Worm (Caenorhabditis elegans): ENCODE data around the gene sre-19.
A peak's percentile ranks its signal among the peaks of the same experiment; 100 is the strongest.

The sre-19 gene

ce11 chrIV:12268272-12269045 lies 29.7 kb upstream of the sre-19 start, which contains the start of the genes ppm-1.H and rpl-34 (continued):
- TF ChIP-seq lin-13 (GFP tag; optimal IDR thresholded peaks at IDR 0.05) (no peak), D1046.2 (GFP tag; IDR thresholded peaks at IDR 0.05) (peak; percentile 94), aha-1 (tag) (no peak), ces-1 (GFP tag; optimal IDR thresholded peaks at IDR 0.05) (no peak), F37D6.2 (tag; optimal IDR thresholded peaks at IDR 0.05) (no peak), Y5F2A.4 (GFP tag; optimal IDR thresholded peaks at IDR 0.05) (no peak), fos-1 (tag; optimal IDR thresholded peaks at IDR 0.05) (no peak), hmg-1.1 (GFP tag; IDR thresholded peaks at IDR 0.05) (0 out of 2 replicates have a peak, but pooled peaks have one; percentile 30), tra-1 (GFP tag; IDR thresholded peaks at IDR 0.05) (no peak), R02D3.7 (tag; optimal IDR thresholded peaks at IDR 0.05) (peak; percentile 66), egl-27 (tag; optimal IDR thresholded peaks at IDR 0.05) (no peak), dmd-9 (GFP tag; IDR thresholded peaks at IDR 0.05) (no peak), ZK546.5 (tag; optimal IDR thresholded peaks at IDR 0.05) (no peak), T26A8.4 (GFP tag; IDR thresholded peaks at IDR 0.05) (no peak), lsy-2 (tag; optimal IDR thresholded peaks at IDR 0.05) (peak; percentile 90 to 98)

ce11 chrIV:12265877-12266276 lies 27.1 kb upstream of the sre-19 start:
- TF ChIP-seq aha-1 (tag): peak; percentile 92
- no peak for TF ChIP-seq madf-9 (GFP tag; conservative IDR thresholded peaks at IDR 0.05)

- TF ChIP-seq T20F7.1 (GFP tag; optimal IDR thresholded peaks at IDR 0.05) (no peak), set-16 (GFP tag; IDR thresholded peaks at IDR 0.05) (no peak), ZK546.5 (tag; optimal IDR thresholded peaks at IDR 0.05) (no peak), nhr-28 (tag; optimal IDR thresholded peaks at IDR 0.05) (no peak), zfp-3 (GFP tag; conservative IDR thresholded peaks at IDR 0.05) (no peak), mes-2 (tag; optimal IDR thresholded peaks at IDR 0.05; ENCODE audit: poor library complexity, severe bottlenecking) (no peak)
Measured at ce11 chrIV:12261353-12261752, 22.6 kb upstream of the sre-19 start, which contains the start of gene sre-14. Gene sre-14 (minus strand): TSS chrIV:12261453.

ce11 chrIV:12259161-12259870 lies 20.6 kb upstream of the sre-19 start, which contains the start of gene Y39C12A.9:
Gene Y39C12A.9 (minus strand): TSS chrIV:12259211.
- no peak for TF ChIP-seq F10B5.3 (tag; optimal IDR thresholded peaks at IDR 0.05)
- peak in 1 of 2 experiments; percentile 13 for TF ChIP-seq lsy-2 (tag; optimal IDR thresholded peaks at IDR 0.05)
- peak; percentile 27 for TF ChIP-seq aha-1 (tag)

- TF ChIP-seq F44E2.7 (GFP tag; IDR thresholded peaks at IDR 0.05): no peak
- no peak for TF ChIP-seq lim-7 (GFP tag; IDR thresholded peaks at IDR 0.05)
- TF ChIP-seq lsy-2 (tag; optimal IDR thresholded peaks at IDR 0.05): no peak
- no peak for TF ChIP-seq tra-1 (GFP tag; IDR thresholded peaks at IDR 0.05)
- no peak for TF ChIP-seq F37D6.2 (tag; optimal IDR thresholded peaks at IDR 0.05)
- no peak for TF ChIP-seq egl-27 (tag; optimal IDR thresholded peaks at IDR 0.05)
- TF ChIP-seq ceh-44 (GFP tag; IDR thresholded peaks at IDR 0.05): no peak
- TF ChIP-seq spr-3 (GFP tag; optimal IDR thresholded peaks at IDR 0.05): no peak
- no peak for TF ChIP-seq daf-12 (tag; optimal IDR thresholded peaks at IDR 0.05)
- no peak for TF ChIP-seq lin-38 (GFP tag; IDR thresholded peaks at IDR 0.05)
- no peak for TF ChIP-seq ceh-82 (tag; optimal IDR thresholded peaks at IDR 0.05)
- no peak for TF ChIP-seq dmd-8 (GFP tag; IDR thresholded peaks at IDR 0.05)
- no peak for TF ChIP-seq ZK546.5 (tag; optimal IDR thresholded peaks at IDR 0.05)
Measured at ce11 chrIV:12252579-12252978, 13.8 kb upstream of the sre-19 start, which contains the start of gene dnj-26. Gene dnj-26 (minus strand): TSS chrIV:12252679.
